Fruit fly (Drosophila melanogaster) whole organism, prepupa: Measurements from ENCODE around the gene Trf4.
A peak's percentile ranks its signal among the peaks of the same experiment; 100 is the strongest.

Source experiments
- CG11294 ChIP-seq: fragments of 200-800 bp; sonication (Bioruptor generic); IDR thresholded peaks from 2 replicates; pipeline ENCODE4 v1.3.6; 2022; ENCODE audit warnings: missing biosample characterization, missing genetic modification characterization
- CG11902 ChIP-seq: fragments of 200-800 bp; sonication (Bioruptor generic); optimal IDR thresholded peaks from 3 replicates; lab custom pipeline; 2016; ENCODE audit warnings: missing biosample characterization, missing genetic modification characterization
- CG16779 ChIP-seq: fragments of 200-800 bp; sonication (Bioruptor generic); optimal IDR thresholded peaks from 3 replicates; lab custom pipeline; 2017; ENCODE audit warnings: missing biosample characterization, mild to moderate bottlenecking, missing genetic modification characterization
- CG32006 ChIP-seq: fragments of 200-800 bp; sonication (Bioruptor generic); optimal IDR thresholded peaks from 3 replicates; lab custom pipeline; 2017; ENCODE audit warnings: missing biosample characterization, mild to moderate bottlenecking, missing genetic modification characterization
- CG3919 ChIP-seq: fragments of 200-800 bp; sonication (Bioruptor generic); optimal IDR thresholded peaks from 3 replicates; lab custom pipeline; 2016; ENCODE audit warnings: missing biosample characterization, missing genetic modification characterization
- CG6276 ChIP-seq: fragments of 200-800 bp; sonication (Bioruptor generic); optimal IDR thresholded peaks from 2 replicates; lab custom pipeline; 2017; ENCODE audit warnings: missing biosample characterization, mild to moderate bottlenecking, missing genetic modification characterization
- CG7368 ChIP-seq: fragments of 200-800 bp; sonication (Bioruptor generic); optimal IDR thresholded peaks from 3 replicates; lab custom pipeline; 2016; ENCODE audit warnings: missing biosample characterization, missing genetic modification characterization
- CG8119 ChIP-seq: fragments of 200-800 bp; sonication (Bioruptor generic); IDR thresholded peaks from 3 replicates; pipeline ENCODE4 v1.3.6; 2022; ENCODE audit warnings: missing biosample characterization, missing genetic modification characterization
- CG8632 ChIP-seq: fragments of 200-800 bp; sonication (Bioruptor generic); optimal IDR thresholded peaks from 3 replicates; lab custom pipeline; 2016; ENCODE audit warnings: missing biosample characterization, missing genetic modification characterization
- CG9139 ChIP-seq: fragments of 200-800 bp; sonication (Bioruptor generic); optimal IDR thresholded peaks from 3 replicates; lab custom pipeline; 2017; ENCODE audit warnings: missing biosample characterization, mild to moderate bottlenecking, missing genetic modification characterization
- Eip75B ChIP-seq: fragments of 200-800 bp; sonication (Bioruptor generic); optimal IDR thresholded peaks from 3 replicates; lab custom pipeline; 2016; ENCODE audit warnings: missing biosample characterization, missing genetic modification characterization
- Eip78C ChIP-seq: fragments of 200-800 bp; sonication (Bioruptor generic); peaks from one replicate; lab custom pipeline; 2016; ENCODE audit warnings: missing biosample characterization, missing genetic modification characterization
- Ets21C ChIP-seq: fragments of 200-800 bp; sonication (Bioruptor generic); optimal IDR thresholded peaks from 3 replicates; lab custom pipeline; 2016; ENCODE audit warnings: missing biosample characterization, missing genetic modification characterization
- Ets96B ChIP-seq: fragments of 200-800 bp; optimal IDR thresholded peaks from 2 replicates; lab custom pipeline; 2019; ENCODE audit warnings: missing biosample characterization, mild to moderate bottlenecking, missing genetic modification characterization, moderate library complexity
- Hr39 ChIP-seq: fragments of 200-800 bp; sonication (Bioruptor generic); optimal IDR thresholded peaks from 2 replicates; lab custom pipeline; 2016; ENCODE audit warnings: missing biosample characterization, missing genetic modification characterization
- Hr4 ChIP-seq: fragments of 200-800 bp; sonication (Bioruptor generic); optimal IDR thresholded peaks from 3 replicates; lab custom pipeline; 2016; ENCODE audit warnings: missing biosample characterization, missing genetic modification characterization
- Met ChIP-seq: fragments of 200-800 bp; sonication (Bioruptor generic); optimal IDR thresholded peaks from 3 replicates; lab custom pipeline; 2016; ENCODE audit warnings: missing biosample characterization, missing genetic modification characterization
- OdsH ChIP-seq: fragments of 200-800 bp; sonication (Bioruptor generic); optimal IDR thresholded peaks from 3 replicates; lab custom pipeline; 2016; ENCODE audit warnings: missing biosample characterization, missing genetic modification characterization
- cyc ChIP-seq: fragments of 200-800 bp; sonication (Bioruptor generic); optimal IDR thresholded peaks from 3 replicates; lab custom pipeline; 2016; ENCODE audit warnings: missing biosample characterization, missing genetic modification characterization
- dsx ChIP-seq: fragments of 200-800 bp; optimal IDR thresholded peaks from 3 replicates; lab custom pipeline; 2019; ENCODE audit warnings: missing biosample characterization, mild to moderate bottlenecking, missing genetic modification characterization, moderate library complexity; ENCODE audit not compliant: poor library complexity, severe bottlenecking
- esn ChIP-seq: fragments of 200-800 bp; sonication (Bioruptor generic); optimal IDR thresholded peaks from 2 replicates; lab custom pipeline; 2016; ENCODE audit warnings: missing biosample characterization, mild to moderate bottlenecking, missing genetic modification characterization, moderate library complexity
- fd59A ChIP-seq: fragments of 200-800 bp; sonication (Bioruptor generic); optimal IDR thresholded peaks from 2 replicates; lab custom pipeline; 2017; ENCODE audit warnings: missing biosample characterization, mild to moderate bottlenecking, missing genetic modification characterization, missing genetic modification reagents
- fkh ChIP-seq: fragments of 200-800 bp; sonication (Bioruptor generic); optimal IDR thresholded peaks from 3 replicates; lab custom pipeline; 2017; ENCODE audit warnings: missing biosample characterization, mild to moderate bottlenecking, missing genetic modification characterization, moderate library complexity
- net ChIP-seq: fragments of 200-800 bp; sonication (Bioruptor generic); optimal IDR thresholded peaks from 3 replicates; lab custom pipeline; 2016; ENCODE audit warnings: missing biosample characterization, missing genetic modification characterization
- salr ChIP-seq, 2 experiments: fragments of 200-800 bp; sonication (Bioruptor generic); optimal IDR thresholded peaks; 3 replicates each; lab custom pipeline; 2016 to 2018; ENCODE audit warnings: missing biosample characterization in 2 of 2, missing genetic modification characterization in 2 of 2, mild to moderate bottlenecking in 1 of 2
- ss ChIP-seq, 2 experiments: fragments of 200-800 bp; sonication (Bioruptor generic); optimal IDR thresholded peaks; 2 replicates in 1 of 2; 3 replicates in 1 of 2; lab custom pipeline; 2017 to 2018; ENCODE audit warnings: mild to moderate bottlenecking in 2 of 2, missing biosample characterization in 2 of 2, missing genetic modification characterization in 2 of 2, moderate library complexity in 1 of 2
- svp ChIP-seq: fragments of 200-800 bp; sonication (Bioruptor generic); peaks from one replicate; lab custom pipeline; 2016; ENCODE audit warnings: missing biosample characterization, missing genetic modification characterization
- vri ChIP-seq: fragments of 200-800 bp; sonication (Bioruptor generic); optimal IDR thresholded peaks from 3 replicates; lab custom pipeline; 2016; ENCODE audit warnings: missing biosample characterization, mild to moderate bottlenecking, missing genetic modification characterization

Gene Trf4

DNA sequence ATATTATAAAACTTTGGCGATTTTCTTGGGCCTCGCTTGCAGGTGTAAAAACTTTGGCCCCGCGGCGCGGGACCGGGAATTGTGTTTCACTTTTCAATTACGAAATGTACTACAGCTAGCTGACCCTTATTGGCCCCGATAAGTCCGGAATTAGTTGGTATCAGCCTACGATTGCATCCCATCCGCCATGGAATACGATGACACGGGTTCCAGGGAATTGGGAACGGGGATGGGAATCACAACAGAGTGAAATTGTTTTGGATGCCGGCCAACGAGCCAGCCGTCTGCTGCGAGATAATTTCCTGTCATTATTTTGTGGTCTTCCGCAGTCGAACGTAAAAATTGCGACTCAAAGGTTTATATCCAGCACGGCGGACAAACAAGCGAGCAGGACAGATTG is 36.1 kb upstream of the Trf4 start:
- TF ChIP-seq Ets21C (GFP tag; lab: Kevin White, UChicago), result no peak
- TF ChIP-seq Hr39 (GFP tag; lab: Kevin White, UChicago), result no peak
- TF ChIP-seq CG16779, result no peak
- TF ChIP-seq CG11294 (GFP tag; lab: Robert Waterston, UW), result no peak
- TF ChIP-seq Hr4 (GFP tag; lab: Kevin White, UChicago), result no peak

DNA sequence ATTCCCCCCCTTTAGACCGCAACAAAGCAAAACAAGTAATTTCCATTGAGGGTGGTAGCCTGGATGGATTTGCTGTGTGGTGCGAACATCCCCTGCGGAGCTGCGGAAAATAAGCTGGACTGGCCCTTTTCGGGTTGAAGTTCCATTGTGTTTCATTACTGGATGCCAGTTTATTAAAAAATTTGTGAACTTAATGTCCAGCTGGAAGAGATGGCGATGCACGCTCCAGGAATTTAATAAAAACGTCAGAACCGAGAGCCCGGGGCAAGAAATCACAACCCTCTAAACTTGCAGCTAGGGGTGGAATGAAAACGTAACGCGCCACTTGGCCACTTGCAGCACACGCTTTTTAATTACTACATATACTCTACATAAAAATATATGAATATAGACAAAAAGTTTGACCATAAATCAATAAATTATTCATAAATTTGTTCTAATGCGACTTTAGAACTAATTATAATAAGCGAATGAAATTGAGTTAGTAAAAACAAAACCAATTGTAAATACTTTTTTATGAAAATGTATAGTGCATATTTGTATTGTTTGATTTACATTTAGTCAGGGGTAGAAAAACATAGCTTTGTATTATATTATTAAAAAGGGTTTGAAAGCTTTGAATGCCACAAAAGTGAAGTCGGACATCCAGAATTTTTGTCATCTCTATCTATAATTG is 28.4 kb upstream of the Trf4 start:
- TF ChIP-seq CG3919 (GFP tag; lab: Kevin White, UChicago) (no peak), CG7368 (no peak), CG8119 (GFP tag; lab: Robert Waterston, UW) (no peak), Met (GFP tag; lab: Kevin White, UChicago) (no peak), Ets21C (GFP tag; lab: Kevin White, UChicago) (no peak), fkh (no peak), ss (GFP tag; optimal IDR thresholded peaks at IDR 0.05; lab: Kevin White, UChicago) (no peak), CG11902 (GFP tag; lab: Kevin White, UChicago) (no peak)

DNA sequence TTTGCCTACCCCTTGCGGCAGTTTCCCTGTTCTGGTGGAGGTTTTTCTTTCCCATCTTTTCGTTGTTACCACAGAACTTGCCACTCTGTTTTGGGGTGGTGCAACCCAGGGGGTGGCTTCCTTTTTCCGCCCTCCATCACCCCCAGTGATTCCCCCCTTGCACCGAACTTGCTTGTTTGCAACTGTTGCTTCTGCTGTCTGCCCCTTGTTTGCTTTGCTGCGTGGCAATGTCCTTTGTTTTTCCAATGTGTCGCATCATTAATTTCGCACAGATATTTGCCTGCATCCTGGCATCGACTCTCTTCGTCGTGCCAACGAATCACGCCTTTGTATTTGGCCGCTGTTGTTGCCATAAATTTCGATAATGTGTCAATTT is 27.9 kb upstream of the Trf4 start:
- no peak for TF ChIP-seq dsx (GFP tag; lab: Kevin White, UChicago)
- no peak for TF ChIP-seq salr (GFP tag; optimal IDR thresholded peaks at IDR 0.05; lab: Kevin White, UChicago)
- TF ChIP-seq OdsH (GFP tag; lab: Kevin White, UChicago), result no peak
- TF ChIP-seq ss (GFP tag; optimal IDR thresholded peaks at IDR 0.05; lab: Kevin White, UChicago), result no peak

DNA sequence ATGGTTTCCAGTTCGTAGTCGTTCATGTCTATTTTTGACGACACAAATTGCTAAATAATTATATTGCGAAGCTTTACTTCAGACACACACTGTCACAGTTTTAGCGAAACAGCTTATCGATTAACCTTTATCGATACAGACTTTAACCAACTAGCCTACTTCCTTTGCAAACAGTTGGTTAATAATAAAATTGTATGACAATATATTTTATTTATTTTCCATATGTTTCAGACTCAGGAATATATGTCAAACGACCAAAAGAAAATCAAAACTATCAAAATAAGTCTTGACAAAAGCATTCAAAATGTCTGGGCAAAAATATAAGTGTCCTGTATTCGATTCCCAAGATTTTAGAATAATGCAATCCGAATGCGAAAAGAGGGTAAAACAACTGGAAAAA is 17.2 kb upstream of the Trf4 start, which contains the start of the genes CG9962 and CG43851:
TSS of gene CG9962 (minus strand) at position 101 of the 400 bp plus-strand sequence.
TSS of gene CG43851 (plus strand) at position 267 of the 400 bp plus-strand sequence.
- TF ChIP-seq CG9139, result no peak
- no peak for TF ChIP-seq Ets96B
- TF ChIP-seq OdsH (GFP tag; lab: Kevin White, UChicago), result no peak
- TF ChIP-seq CG32006, result no peak
- no peak for TF ChIP-seq Eip75B (GFP tag; lab: Kevin White, UChicago)
- no peak for TF ChIP-seq cyc (GFP tag; lab: Kevin White, UChicago)
- no peak for TF ChIP-seq Hr39 (GFP tag; lab: Kevin White, UChicago)
- TF ChIP-seq vri (GFP tag; lab: Kevin White, UChicago), result no peak
- no peak for TF ChIP-seq esn (GFP tag; lab: Kevin White, UChicago)

DNA sequence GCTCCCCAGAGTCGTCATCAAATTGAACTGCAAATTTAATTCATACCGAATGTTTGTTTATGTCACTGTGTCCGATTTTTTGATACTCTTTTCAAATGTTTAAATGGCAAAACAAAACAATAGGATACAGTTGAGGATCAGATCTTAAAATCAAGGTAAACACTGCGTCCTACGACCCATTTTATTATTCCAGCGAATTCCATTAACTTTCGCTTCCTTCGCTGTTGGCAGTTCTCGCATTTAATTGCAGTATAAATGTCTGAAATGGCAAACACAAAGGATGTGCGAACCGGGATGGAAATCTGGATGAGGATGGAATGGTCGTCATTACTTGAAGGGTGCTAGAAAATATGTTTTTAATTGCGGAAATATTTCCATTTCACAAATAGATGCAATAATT is 12.5 kb upstream of the Trf4 start, which contains the start of gene CG33125:
TSS of gene CG33125 (minus strand) at position 101 of the 400 bp plus-strand sequence.
- TF ChIP-seq CG6276 (GFP tag; lab: Kevin White, UChicago), result no peak

DNA sequence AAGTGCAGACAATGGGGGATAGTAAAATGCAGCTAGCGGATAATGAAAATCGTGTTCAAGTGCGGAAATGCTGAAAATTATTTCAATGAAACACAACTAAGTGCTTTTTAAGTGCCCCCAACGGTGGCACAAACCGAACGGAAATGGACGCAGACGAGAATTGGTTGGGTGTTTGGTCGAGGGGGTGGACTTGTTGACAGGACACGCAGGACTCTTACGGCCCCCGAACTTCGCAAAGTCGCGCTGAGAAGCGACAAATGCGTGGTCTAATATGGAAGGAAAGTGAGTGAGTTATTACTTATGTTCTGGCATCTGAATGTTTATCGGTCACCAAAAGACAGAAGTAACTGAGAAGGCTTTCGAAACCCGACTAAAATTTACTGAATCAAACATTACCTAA is 12.1 kb upstream of the Trf4 start, which contains the start of gene Prosbeta4R1:
TSS of gene Prosbeta4R1 (plus strand) at position 301 of the 400 bp plus-strand sequence.
- TF ChIP-seq svp (GFP tag; lab: Kevin White, UChicago), result peak; percentile 6
- TF ChIP-seq fd59A (GFP tag; lab: Kevin White, UChicago), result no peak

DNA sequence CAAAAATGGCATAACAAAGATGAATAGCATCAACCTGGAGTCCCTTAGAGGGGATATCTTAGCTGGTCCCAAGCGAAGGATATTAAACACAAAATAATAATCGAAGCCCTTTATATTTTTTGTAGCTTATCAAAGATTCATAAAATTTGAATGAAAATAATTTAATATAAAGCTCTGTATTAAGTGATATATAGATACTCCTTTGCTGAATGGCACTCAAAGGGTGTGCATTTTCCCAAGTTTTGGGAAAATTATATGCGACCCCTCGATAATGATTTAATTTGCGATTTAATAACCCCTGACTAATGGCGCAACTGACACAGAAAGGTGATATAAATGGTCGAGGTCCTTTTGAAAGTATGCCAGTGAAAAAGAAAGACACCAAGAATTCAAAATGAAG is 11.1 kb upstream of the Trf4 start, which contains the start of gene Or23a:
TSS of gene Or23a (plus strand) at position 301 of the 400 bp plus-strand sequence.
- no peak for TF ChIP-seq Met (GFP tag; lab: Kevin White, UChicago)
- no peak for TF ChIP-seq salr (GFP tag; optimal IDR thresholded peaks at IDR 0.05; lab: Kevin White, UChicago)
- no peak for TF ChIP-seq net (GFP tag; lab: Kevin White, UChicago)
- TF ChIP-seq Hr39 (GFP tag; lab: Kevin White, UChicago), result no peak
- no peak for TF ChIP-seq CG8632 (GFP tag; lab: Kevin White, UChicago)
- no peak for TF ChIP-seq Eip78C (GFP tag; lab: Kevin White, UChicago)
- TF ChIP-seq, all 60 proteins: peak for 0
